Worm (Caenorhabditis elegans): ENCODE measurements around the gene W03C9.2.

Gene W03C9.2

DNA sequence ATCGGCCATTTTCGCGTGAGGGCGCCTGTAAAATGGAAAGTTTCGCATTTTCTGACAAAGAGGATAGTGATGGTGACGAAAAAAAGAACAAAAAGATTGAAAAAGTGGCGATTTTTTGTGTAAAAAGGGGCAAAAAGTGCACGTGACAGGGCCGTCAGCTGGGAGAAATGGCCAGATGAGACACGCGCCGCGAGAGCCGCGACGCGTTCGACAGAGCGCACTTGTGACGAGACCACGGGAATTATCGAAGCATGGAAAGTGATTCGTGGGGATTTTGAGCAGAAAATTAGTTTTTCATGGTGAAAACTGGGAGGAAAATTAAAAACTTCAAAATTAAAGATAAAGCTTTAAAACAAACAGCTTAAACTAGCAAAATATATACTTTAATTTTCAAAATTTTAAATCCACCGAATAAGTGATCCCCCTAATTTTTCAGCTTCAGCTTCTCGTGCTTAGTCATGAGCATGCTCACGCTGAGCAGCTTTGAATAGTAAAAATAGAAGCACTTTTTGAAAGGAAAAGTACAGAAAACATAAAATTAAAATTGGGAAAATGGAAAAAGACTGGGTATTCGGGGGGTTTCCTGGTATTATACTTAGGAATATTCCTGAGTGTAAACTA, 5.4 kb downstream of the W03C9.2 start, which contains the start of gene W03C9.5:
TSS of gene W03C9.5 (minus strand) at position 38 of the 621 bp plus-strand sequence.
- TF ChIP-seq ceh-13 (GFP tag; optimal IDR thresholded peaks at IDR 0.05) (peak; percentile 62), tbx-37 (GFP tag; conservative IDR thresholded peaks at IDR 0.05) (peak; percentile 62; the same call in 1 of the 2 replicates), scrt-1 (GFP tag; IDR thresholded peaks at IDR 0.05) (peak; percentile 59; the same call in 1 of the 2 replicates), ceh-36 (tag; optimal IDR thresholded peaks at IDR 0.05) (no peak), hmbx-1 (tag; optimal IDR thresholded peaks at IDR 0.05) (peak; percentile 36), hmg-4 (GFP tag; optimal IDR thresholded peaks at IDR 0.05) (peak; percentile 85), aly-1 (tag; optimal IDR thresholded peaks at IDR 0.05) (peak; percentile 35), flt-1 (GFP tag; IDR thresholded peaks at IDR 0.05) (peak; percentile 53), F13C5.2 (tag; optimal IDR thresholded peaks at IDR 0.05) (peak; percentile 79), hnd-1 (tag; optimal IDR thresholded peaks at IDR 0.05) (peak; percentile 54), sea-1 (GFP tag; conservative IDR thresholded peaks at IDR 0.05) (peak; percentile 69), tbx-11 (GFP tag; IDR thresholded peaks at IDR 0.05) (0 out of 2 replicates have a peak, but pooled peaks have one; percentile 46), tra-4 (tag; optimal IDR thresholded peaks at IDR 0.05) (peak; percentile 62), pes-1 (GFP tag; IDR thresholded peaks at IDR 0.05) (peak; percentile 82), B0310.2 (tag; optimal IDR thresholded peaks at IDR 0.05) (peak; percentile 71), ama-1 (optimal IDR thresholded peaks at IDR 0.05) (no peak), ets-7 (tag; optimal IDR thresholded peaks at IDR 0.05) (peak; percentile 78)

DNA sequence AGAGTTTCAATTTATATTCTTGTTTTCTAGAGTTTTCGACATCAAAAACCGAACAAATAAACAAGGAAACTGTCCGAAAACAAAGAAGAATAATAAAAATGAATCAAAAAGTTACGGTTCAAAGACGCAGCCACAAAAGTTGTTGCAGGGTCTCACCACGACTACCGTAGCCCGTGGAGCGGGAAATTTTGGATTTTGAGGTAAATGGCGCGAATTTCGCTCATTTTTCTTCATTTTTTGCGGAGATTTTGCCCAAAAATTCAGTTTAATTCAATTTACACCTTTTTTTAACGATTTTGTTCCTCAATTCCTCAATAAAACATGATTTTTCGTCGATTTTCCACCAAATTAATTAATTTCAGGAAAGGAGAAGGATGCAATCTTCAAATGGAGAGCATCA, 6.1 kb downstream of the W03C9.2 start, which contains the start of gene mex-1:
TSS of gene mex-1 (plus strand) at position 363 of the 400 bp plus-strand sequence.
- no peak for TF ChIP-seq hmbx-1 (tag; optimal IDR thresholded peaks at IDR 0.05)
- TF ChIP-seq flt-1 (GFP tag; IDR thresholded peaks at IDR 0.05), result no peak
- TF ChIP-seq ama-1 (optimal IDR thresholded peaks at IDR 0.05), result no peak
- TF ChIP-seq F13C5.2 (tag; optimal IDR thresholded peaks at IDR 0.05), result no peak

DNA sequence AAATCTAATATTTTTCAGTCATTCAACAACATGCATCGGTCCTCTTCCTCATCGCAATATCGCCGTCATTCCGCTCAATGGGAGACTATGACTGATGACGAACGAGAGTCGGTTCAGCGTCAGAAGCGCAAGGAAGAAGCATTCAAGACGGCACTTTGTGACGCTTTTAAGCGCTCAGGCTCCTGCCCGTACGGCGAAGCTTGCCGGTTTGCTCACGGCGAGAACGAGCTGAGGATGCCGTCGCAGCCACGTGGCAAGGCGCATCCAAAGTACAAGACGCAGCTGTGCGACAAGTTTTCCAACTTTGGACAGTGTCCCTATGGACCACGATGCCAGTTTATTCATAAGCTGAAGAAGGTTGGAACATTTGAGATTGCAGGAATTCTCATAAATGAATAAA, 6.9 kb downstream of the W03C9.2 start:
- TF ChIP-seq aly-1 (tag; optimal IDR thresholded peaks at IDR 0.05) (no peak), B0310.2 (tag; optimal IDR thresholded peaks at IDR 0.05) (no peak), tbx-11 (GFP tag; IDR thresholded peaks at IDR 0.05) (no peak), tbx-37 (GFP tag; conservative IDR thresholded peaks at IDR 0.05) (no peak), hnd-1 (tag; optimal IDR thresholded peaks at IDR 0.05) (no peak), ets-7 (tag; optimal IDR thresholded peaks at IDR 0.05) (no peak), flt-1 (GFP tag; IDR thresholded peaks at IDR 0.05) (no peak), hmbx-1 (tag; optimal IDR thresholded peaks at IDR 0.05) (no peak)

DNA sequence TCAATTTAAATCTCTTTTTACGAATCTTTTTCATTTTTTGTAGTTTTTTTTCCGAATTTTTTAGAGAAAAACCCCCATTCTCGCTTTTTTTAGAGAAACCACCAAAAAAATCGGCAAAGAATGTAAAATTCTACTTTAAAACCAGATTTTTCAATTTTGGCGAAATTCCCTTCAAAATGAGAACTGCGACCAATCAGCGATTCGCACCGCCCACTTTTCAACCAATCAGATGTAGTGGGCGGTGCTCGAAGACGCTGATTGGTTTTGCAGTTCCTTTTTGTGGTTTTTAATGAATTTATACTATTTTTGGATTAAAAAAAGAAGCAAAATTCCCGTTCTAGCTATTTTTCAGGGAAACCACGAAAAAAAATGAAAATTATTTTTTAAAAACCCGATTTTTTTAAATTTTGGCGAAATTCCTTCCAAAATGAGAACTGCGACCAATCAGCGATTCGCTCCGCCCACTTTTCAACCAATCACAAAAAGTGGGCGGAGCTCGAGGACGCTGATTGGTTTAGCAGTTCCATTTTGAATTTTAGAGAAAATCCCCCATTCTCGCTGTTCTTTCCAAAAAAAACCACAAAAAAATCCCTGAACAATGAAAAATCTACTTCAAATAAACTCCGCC, 9.0 kb downstream of the W03C9.2 start:
- TF ChIP-seq tbx-11 (GFP tag; IDR thresholded peaks at IDR 0.05) (no peak), ets-7 (tag; optimal IDR thresholded peaks at IDR 0.05) (no peak), sea-1 (GFP tag; conservative IDR thresholded peaks at IDR 0.05) (no peak), aly-1 (tag; optimal IDR thresholded peaks at IDR 0.05) (no peak), ceh-13 (GFP tag; optimal IDR thresholded peaks at IDR 0.05) (no peak), ceh-36 (tag; optimal IDR thresholded peaks at IDR 0.05) (no peak), scrt-1 (GFP tag; IDR thresholded peaks at IDR 0.05) (no peak), ama-1 (optimal IDR thresholded peaks at IDR 0.05) (no peak), pes-1 (GFP tag; IDR thresholded peaks at IDR 0.05) (no peak), F13C5.2 (tag; optimal IDR thresholded peaks at IDR 0.05) (no peak), hnd-1 (tag; optimal IDR thresholded peaks at IDR 0.05) (no peak), hmbx-1 (tag; optimal IDR thresholded peaks at IDR 0.05) (no peak), hmg-4 (GFP tag; optimal IDR thresholded peaks at IDR 0.05) (no peak), tbx-37 (GFP tag; conservative IDR thresholded peaks at IDR 0.05) (no peak), B0310.2 (tag; optimal IDR thresholded peaks at IDR 0.05) (no peak)

DNA sequence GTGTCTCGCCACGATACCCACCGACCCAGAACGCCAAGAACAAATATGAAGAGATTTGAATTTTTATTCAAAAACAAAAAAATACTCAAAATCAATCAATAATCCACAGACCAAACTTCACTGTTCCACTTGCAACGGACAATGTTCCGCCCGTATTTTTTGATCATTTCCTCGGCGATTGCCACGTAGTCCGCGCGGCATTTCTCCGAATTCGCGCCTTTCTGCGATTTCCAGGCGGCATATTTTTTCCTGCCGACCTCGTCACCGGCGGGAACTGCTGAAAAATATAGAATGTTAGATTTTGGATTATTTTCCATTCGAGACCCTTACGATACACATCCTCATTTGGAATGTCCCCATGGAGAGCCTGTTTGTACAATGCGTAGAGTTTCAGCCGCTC, 10.1 kb downstream of the W03C9.2 start:
- TF ChIP-seq ceh-13 (GFP tag; optimal IDR thresholded peaks at IDR 0.05) (no peak), hnd-1 (tag; optimal IDR thresholded peaks at IDR 0.05) (no peak), scrt-1 (GFP tag; IDR thresholded peaks at IDR 0.05) (no peak), ceh-36 (tag; optimal IDR thresholded peaks at IDR 0.05) (no peak), aly-1 (tag; optimal IDR thresholded peaks at IDR 0.05) (no peak), ets-7 (tag; optimal IDR thresholded peaks at IDR 0.05) (no peak)

DNA sequence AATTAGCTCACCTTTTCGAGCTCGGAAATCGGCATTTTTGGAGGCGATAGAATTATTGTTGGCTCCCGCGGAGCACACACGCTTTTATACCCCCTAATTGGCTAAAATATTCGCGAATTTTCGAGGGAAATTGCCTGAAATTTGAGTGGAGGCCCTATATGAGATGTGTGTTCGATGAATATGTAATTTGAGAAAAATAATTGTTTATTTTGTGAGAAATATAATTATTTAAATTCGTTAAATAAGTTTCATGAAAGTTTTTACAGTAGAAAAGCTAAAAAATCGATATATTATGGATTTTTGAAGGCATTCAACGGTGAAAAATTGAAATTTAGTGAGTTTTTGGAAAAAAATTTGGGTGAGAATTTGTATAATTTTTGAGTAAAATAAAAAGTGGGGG, 11.5 kb downstream of the W03C9.2 start, which contains the start of gene acbp-6:
TSS of gene acbp-6 (minus strand) at position 101 of the 400 bp plus-strand sequence.
- TF ChIP-seq ceh-36 (tag; optimal IDR thresholded peaks at IDR 0.05), result no peak
- no peak for TF ChIP-seq sea-1 (GFP tag; conservative IDR thresholded peaks at IDR 0.05)
- TF ChIP-seq flt-1 (GFP tag; IDR thresholded peaks at IDR 0.05), result no peak
- TF ChIP-seq ceh-13 (GFP tag; optimal IDR thresholded peaks at IDR 0.05), result no peak
- no peak for TF ChIP-seq tra-4 (tag; optimal IDR thresholded peaks at IDR 0.05)
- TF ChIP-seq scrt-1 (GFP tag; IDR thresholded peaks at IDR 0.05), result no peak
- TF ChIP-seq F13C5.2 (tag; optimal IDR thresholded peaks at IDR 0.05), result no peak
- TF ChIP-seq tbx-37 (GFP tag; conservative IDR thresholded peaks at IDR 0.05), result no peak
- no peak for TF ChIP-seq hmbx-1 (tag; optimal IDR thresholded peaks at IDR 0.05)
- TF ChIP-seq pes-1 (GFP tag; IDR thresholded peaks at IDR 0.05), result no peak
- TF ChIP-seq hmg-4 (GFP tag; optimal IDR thresholded peaks at IDR 0.05), result no peak
- TF ChIP-seq aly-1 (tag; optimal IDR thresholded peaks at IDR 0.05), result no peak
- no peak for TF ChIP-seq hnd-1 (tag; optimal IDR thresholded peaks at IDR 0.05)
- no peak for TF ChIP-seq B0310.2 (tag; optimal IDR thresholded peaks at IDR 0.05)
- TF ChIP-seq ama-1 (optimal IDR thresholded peaks at IDR 0.05), result no peak
- no peak for TF ChIP-seq ets-7 (tag; optimal IDR thresholded peaks at IDR 0.05)
- TF ChIP-seq tbx-11 (GFP tag; IDR thresholded peaks at IDR 0.05), result no peak

Data from whole organism, early embryonic.